Worm (Caenorhabditis elegans) whole organism, L4 larva: ENCODE measurements around the gene sma-2.

Experiments used
- F44E2.7 ChIP-seq: fragments of 200-800 bp; sonication (Bioruptor generic); IDR thresholded peaks from 2 replicates; pipeline ENCODE4 v2.1.2; 2022; ENCODE audit warnings: missing genetic modification characterization, missing compliant biosample characterization
- R02D3.7 ChIP-seq: fragments of 150-350 bp; sonication (generic microtip); optimal IDR thresholded peaks from 3 replicates; lab custom pipeline; 2014; ENCODE audit warnings: missing biosample characterization, missing genetic modification characterization
- Y105C5A.15 ChIP-seq: fragments of 200-800 bp; sonication (Bioruptor generic); IDR thresholded peaks from 2 replicates; pipeline ENCODE4 v1.3.6; 2022; ENCODE audit warnings: missing genetic modification characterization, missing compliant biosample characterization
- Y48G9A.11 ChIP-seq: fragments of 200-800 bp; sonication (Bioruptor generic); IDR thresholded peaks from 2 replicates; pipeline ENCODE4 v1.3.6; 2022; ENCODE audit warnings: missing genetic modification reagents, missing genetic modification characterization, missing compliant biosample characterization
- Y5F2A.4 ChIP-seq: fragments of 200-800 bp; sonication (Bioruptor generic); optimal IDR thresholded peaks from 2 replicates; lab custom pipeline; 2018; ENCODE audit warnings: mild to moderate bottlenecking, missing genetic modification characterization, missing compliant biosample characterization
- Y75B8A.6 ChIP-seq: fragments of 200-800 bp; sonication (Bioruptor generic); IDR thresholded peaks from 2 replicates; pipeline ENCODE4 v1.3.6; 2022; ENCODE audit warnings: missing genetic modification reagents, missing genetic modification characterization, missing compliant biosample characterization
- aly-2 ChIP-seq: sonication (generic microtip); optimal IDR thresholded peaks from 2 replicates; lab custom pipeline; 2018; ENCODE audit warnings: missing biosample characterization, missing genetic modification characterization
- ama-1 ChIP-seq: fragments of 150-350 bp; optimal IDR thresholded peaks from 2 replicates; lab custom pipeline; 2014; ENCODE audit warnings: inconsistent platforms, mixed read lengths
- arid-1 ChIP-seq: fragments of 200-800 bp; sonication (Bioruptor generic); conservative IDR thresholded peaks from 2 replicates; pipeline ENCODE4 v1.3.6; 2022; ENCODE audit warnings: missing genetic modification reagents, missing genetic modification characterization, missing compliant biosample characterization
- attf-4 ChIP-seq: sonication (generic microtip); optimal IDR thresholded peaks from 3 replicates; lab custom pipeline; 2017; ENCODE audit warnings: missing biosample characterization, missing genetic modification characterization
- ceh-20 ChIP-seq: fragments of 200-800 bp; sonication (Bioruptor generic); IDR thresholded peaks from 2 replicates; pipeline ENCODE4 v1.3.6; 2022; ENCODE audit warnings: missing genetic modification reagents, missing genetic modification characterization, missing compliant biosample characterization
- ceh-28 ChIP-seq: fragments of 150-350 bp; optimal IDR thresholded peaks from 2 replicates; lab custom pipeline; 2014; ENCODE audit warnings: missing biosample characterization, missing genetic modification reagents, missing genetic modification characterization
- ceh-32 ChIP-seq: sonication (generic microtip); optimal IDR thresholded peaks from 2 replicates; lab custom pipeline; 2016; ENCODE audit warnings: mild to moderate bottlenecking, missing genetic modification characterization, missing compliant biosample characterization; ENCODE audit not compliant: poor library complexity
- ces-1 ChIP-seq: fragments of 150-350 bp; sonication (generic microtip); optimal IDR thresholded peaks from 4 replicates; lab custom pipeline; 2014; ENCODE audit warnings: missing biosample characterization, missing genetic modification reagents, missing genetic modification characterization
- ctbp-1 ChIP-seq: fragments of 200-800 bp; sonication (Bioruptor generic); IDR thresholded peaks from 2 replicates; pipeline ENCODE4 v1.3.6; 2022; ENCODE audit warnings: missing genetic modification reagents, missing genetic modification characterization, missing compliant biosample characterization
- daf-12 ChIP-seq: fragments of 150-350 bp; optimal IDR thresholded peaks from 2 replicates; lab custom pipeline; 2014; ENCODE audit warnings: missing biosample characterization, missing genetic modification reagents, missing genetic modification characterization
- daf-19 ChIP-seq: fragments of 200-800 bp; sonication (Bioruptor generic); conservative IDR thresholded peaks from 2 replicates; pipeline ENCODE4 v1.3.6; 2022; ENCODE audit warnings: missing genetic modification characterization, missing compliant biosample characterization
- daf-8 ChIP-seq: fragments of 200-800 bp; sonication (Bioruptor generic); IDR thresholded peaks from 2 replicates; pipeline ENCODE4 v1.3.6; 2022; ENCODE audit warnings: missing genetic modification characterization, missing compliant biosample characterization
- dmd-8 ChIP-seq: fragments of 200-800 bp; sonication (Bioruptor generic); IDR thresholded peaks from 2 replicates; pipeline ENCODE4 v1.3.6; 2022; ENCODE audit warnings: missing genetic modification characterization, missing compliant biosample characterization
- duxl-1 ChIP-seq: sonication (generic microtip); optimal IDR thresholded peaks from 2 replicates; lab custom pipeline; 2016; ENCODE audit warnings: mild to moderate bottlenecking, missing genetic modification characterization, moderate library complexity, missing compliant biosample characterization; ENCODE audit not compliant: poor library complexity
- fos-1 ChIP-seq: fragments of 150-350 bp; optimal IDR thresholded peaks from 2 replicates; lab custom pipeline; 2014; ENCODE audit warnings: missing biosample characterization, missing genetic modification characterization
- hif-1 ChIP-seq, 2 experiments: sonication (generic microtip); optimal IDR thresholded peaks; 2 replicates each; lab custom pipeline; 2016 to 2017; ENCODE audit warnings: missing compliant biosample characterization in 2 of 2, missing genetic modification characterization in 2 of 2, missing genetic modification reagents in 2 of 2, missing genotype in 2 of 2, mild to moderate bottlenecking in 1 of 2
- hlh-11 ChIP-seq: fragments of 200-800 bp; sonication (Bioruptor generic); optimal IDR thresholded peaks from 2 replicates; lab custom pipeline; 2018; ENCODE audit warnings: mild to moderate bottlenecking, missing genetic modification characterization, missing compliant biosample characterization
- lin-13 ChIP-seq: fragments of 150-350 bp; optimal IDR thresholded peaks from 2 replicates; lab custom pipeline; 2014; ENCODE audit warnings: missing biosample characterization, missing genetic modification reagents, missing genetic modification characterization
- lin-15B ChIP-seq: fragments of 150-350 bp; sonication (generic microtip); optimal IDR thresholded peaks from 3 replicates; lab custom pipeline; 2014; ENCODE audit warnings: missing biosample characterization, missing genetic modification characterization
- lin-38 ChIP-seq: fragments of 200-800 bp; sonication (Bioruptor generic); IDR thresholded peaks from 2 replicates; pipeline ENCODE4 v1.3.6; 2022; ENCODE audit warnings: missing genetic modification reagents, missing genetic modification characterization, missing compliant biosample characterization
- lin-39 ChIP-seq: fragments of 150-350 bp; optimal IDR thresholded peaks from 2 replicates; lab custom pipeline; 2014; ENCODE audit warnings: missing biosample characterization, missing genetic modification reagents, missing genetic modification characterization
- madf-9 ChIP-seq: fragments of 200-800 bp; sonication (Bioruptor generic); conservative IDR thresholded peaks from 2 replicates; pipeline ENCODE4 v1.3.6; 2022; ENCODE audit warnings: missing genetic modification reagents, missing genetic modification characterization, missing compliant biosample characterization
- mes-2 ChIP-seq: sonication (generic microtip); optimal IDR thresholded peaks from 2 replicates; lab custom pipeline; 2016; ENCODE audit warnings: missing genotype, mild to moderate bottlenecking, missing genetic modification characterization, missing compliant biosample characterization; ENCODE audit not compliant: poor library complexity, severe bottlenecking
- nhr-102 ChIP-seq: sonication (generic microtip); optimal IDR thresholded peaks from 2 replicates; lab custom pipeline; 2016; ENCODE audit warnings: mild to moderate bottlenecking, missing genetic modification characterization, moderate library complexity, missing compliant biosample characterization
- nhr-111 ChIP-seq: fragments of 200-800 bp; sonication (Bioruptor generic); optimal IDR thresholded peaks from 2 replicates; lab custom pipeline; 2018; ENCODE audit warnings: mild to moderate bottlenecking, missing genetic modification characterization, missing compliant biosample characterization
- nhr-237 ChIP-seq: sonication (generic microtip); optimal IDR thresholded peaks from 2 replicates; lab custom pipeline; 2017; ENCODE audit warnings: missing biosample characterization, missing genetic modification characterization
- nhr-28 ChIP-seq: fragments of 150-350 bp; optimal IDR thresholded peaks from 2 replicates; lab custom pipeline; 2014; ENCODE audit warnings: missing biosample characterization, missing genetic modification characterization
- nhr-76 ChIP-seq: fragments of 150-350 bp; optimal IDR thresholded peaks from 2 replicates; lab custom pipeline; 2014; ENCODE audit warnings: missing biosample characterization, missing genetic modification characterization
- pha-4 ChIP-seq, 2 experiments: fragments of 150-350 bp in 1 of 2; fragments of 200-800 bp in 1 of 2; sonication (Bioruptor generic) in 1 of 2; IDR thresholded peaks in 1 of 2; optimal IDR thresholded peaks in 1 of 2; 2 replicates each; pipeline versions ENCODE4 v1.3.6 to Lab custom; 2014 to 2022; ENCODE audit warnings: missing genetic modification characterization in 2 of 2, missing genetic modification reagents in 2 of 2, missing biosample characterization in 1 of 2, missing compliant biosample characterization in 1 of 2
- php-3 ChIP-seq: fragments of 200-800 bp; sonication (Bioruptor generic); IDR thresholded peaks from 2 replicates; pipeline ENCODE4 v1.3.6; 2022; ENCODE audit warnings: missing genetic modification reagents, missing genetic modification characterization, missing compliant biosample characterization
- pqm-1 ChIP-seq: sonication (generic microtip); optimal IDR thresholded peaks from 2 replicates; lab custom pipeline; 2017; ENCODE audit warnings: missing biosample characterization, missing genetic modification characterization
- rbr-2 ChIP-seq: sonication (generic microtip); optimal IDR thresholded peaks from 2 replicates; lab custom pipeline; 2016; ENCODE audit warnings: missing genotype, missing genetic modification characterization, missing compliant biosample characterization
- set-16 ChIP-seq: fragments of 200-800 bp; sonication (Bioruptor generic); IDR thresholded peaks from 2 replicates; pipeline ENCODE4 v1.3.6; 2022; ENCODE audit warnings: missing genetic modification reagents, missing genetic modification characterization, missing compliant biosample characterization
- skn-1 ChIP-seq: fragments of 150-350 bp; optimal IDR thresholded peaks from 2 replicates; lab custom pipeline; 2014; ENCODE audit warnings: missing biosample characterization, missing genetic modification characterization
- snpc-1.2 ChIP-seq: fragments of 200-800 bp; sonication (Bioruptor generic); IDR thresholded peaks from 2 replicates; pipeline ENCODE4 v1.3.6; 2022; ENCODE audit warnings: missing genetic modification reagents, missing genetic modification characterization, missing compliant biosample characterization
- unc-130 ChIP-seq: sonication (generic microtip); optimal IDR thresholded peaks from 2 replicates; lab custom pipeline; 2016; ENCODE audit warnings: missing genetic modification reagents, missing genetic modification characterization, missing compliant biosample characterization
- unc-39 ChIP-seq: sonication (generic microtip); optimal IDR thresholded peaks from 2 replicates; lab custom pipeline; 2017; ENCODE audit warnings: missing biosample characterization, missing genetic modification characterization
- unc-62 ChIP-seq, 3 experiments: fragments of 150-350 bp in 1 of 3; sonication (generic microtip); optimal IDR thresholded peaks in 2 of 3; peaks in 1 of 3; 1 replicate in 1 of 3; 2 replicates in 2 of 3; lab custom pipeline; 2014 to 2017; ENCODE audit warnings: missing biosample characterization in 3 of 3, missing genetic modification characterization in 3 of 3, missing genetic modification reagents in 3 of 3, missing genotype in 1 of 3
- vab-7 ChIP-seq: fragments of 200-800 bp; sonication (Bioruptor generic); IDR thresholded peaks from 2 replicates; pipeline ENCODE4 v1.3.6; 2022; ENCODE audit warnings: missing genetic modification reagents, missing genetic modification characterization, missing compliant biosample characterization
- zfp-3 ChIP-seq: fragments of 200-800 bp; sonication (Bioruptor generic); conservative IDR thresholded peaks from 2 replicates; pipeline ENCODE4 v1.3.6; 2022; ENCODE audit warnings: missing genetic modification reagents, missing genetic modification characterization, missing compliant biosample characterization

The sma-2 gene

ce11 chrIII:8791235-8791634 lies 41.8 kb downstream of the sma-2 start, which contains the start of the genes zfp-1 and F54F2.14:
zfp-1 (plus strand) TSS chrIII:8791535.
F54F2.14 (plus strand) TSS chrIII:8791546.
- TF ChIP-seq set-16 (no peak), daf-8 (GFP tag; lab: Robert Waterston, UW) (no peak), rbr-2 (tag; lab: Kevin White, UChicago) (no peak), unc-39 (no peak), ceh-20 (GFP tag; lab: Robert Waterston, UW) (no peak), daf-12 (tag; lab: Kevin White, UChicago) (no peak), fos-1 (tag; lab: Kevin White, UChicago) (no peak), zfp-3 (GFP tag; lab: Robert Waterston, UW) (no peak), dmd-8 (no peak), lin-38 (GFP tag; lab: Robert Waterston, UW) (no peak), pqm-1 (tag; lab: Kevin White, UChicago) (no peak), hif-1 (tag; optimal IDR thresholded peaks at IDR 0.05; lab: Kevin White, UChicago) (no peak), nhr-28 (tag; lab: Kevin White, UChicago) (no peak), F44E2.7 (GFP tag; lab: Robert Waterston, UW) (no peak), php-3 (GFP tag; lab: Robert Waterston, UW) (no peak)

- no peak for TF ChIP-seq unc-130 (GFP tag; lab: Kevin White, UChicago)
- TF ChIP-seq ceh-28 (tag; lab: Kevin White, UChicago), result no peak
- no peak for TF ChIP-seq mes-2 (tag; lab: Kevin White, UChicago)
- TF ChIP-seq unc-62 (GFP tag; optimal IDR thresholded peaks at IDR 0.05 in 1 of 2; lab: Kevin White, UChicago), result peak in 1 of 2 experiments; percentile 69
- TF ChIP-seq unc-62 (tag; optimal IDR thresholded peaks at IDR 0.05; lab: Kevin White, UChicago), result no peak
- no peak for TF ChIP-seq madf-9 (GFP tag; lab: Robert Waterston, UW)
- TF ChIP-seq Y48G9A.11 (GFP tag; lab: Robert Waterston, UW), result no peak
Measured at ce11 chrIII:8792251-8792650, 42.8 kb downstream of the sma-2 start, which contains the start of gene ztf-1. ztf-1 (minus strand) TSS chrIII:8792351.

- TF ChIP-seq Y5F2A.4 (GFP tag; lab: Kevin White, UChicago) (no peak), attf-4 (tag; lab: Kevin White, UChicago) (no peak), lin-15B (tag; lab: Kevin White, UChicago) (no peak), R02D3.7 (tag; lab: Kevin White, UChicago) (no peak), mes-2 (tag; lab: Kevin White, UChicago) (peak; percentile 76), hlh-11 (peak; percentile 95), ctbp-1 (GFP tag; lab: Robert Waterston, UW) (peak; percentile 71; the same call in 1 of the 2 replicates), daf-19 (GFP tag; lab: Robert Waterston, UW) (no peak), nhr-237 (tag; lab: Kevin White, UChicago) (no peak), nhr-102 (tag; lab: Kevin White, UChicago) (peak; percentile 48), Y75B8A.6 (0 out of 2 replicates have a peak, but pooled peaks have one; percentile 21), ama-1 (lab: Kevin White, UChicago) (no peak), ces-1 (GFP tag; lab: Kevin White, UChicago) (no peak), nhr-28 (tag; lab: Kevin White, UChicago) (peak; percentile 99), vab-7 (0 out of 2 replicates have a peak, but pooled peaks have one; percentile 38), unc-62 (GFP tag; optimal IDR thresholded peaks at IDR 0.05 in 1 of 2; lab: Kevin White, UChicago) (peak in 1 of 2 experiments; percentile 99), unc-62 (tag; optimal IDR thresholded peaks at IDR 0.05; lab: Kevin White, UChicago) (no peak), lin-13 (peak; percentile 25), duxl-1 (tag; lab: Kevin White, UChicago) (peak; percentile 30), aly-2 (no peak), snpc-1.2 (GFP tag; lab: Robert Waterston, UW) (no peak), arid-1 (GFP tag; lab: Robert Waterston, UW) (peak; percentile 69), pha-4 (GFP tag; IDR thresholded peaks at IDR 0.05; lab: Robert Waterston, UW) (peak; percentile 58; the same call in 1 of the 2 replicates), pha-4 (tag; optimal IDR thresholded peaks at IDR 0.05; lab: Kevin White, UChicago) (peak; percentile 91), skn-1 (tag; lab: Kevin White, UChicago) (no peak), ceh-32 (tag; lab: Kevin White, UChicago) (no peak), nhr-76 (no peak), nhr-111 (GFP tag; lab: Kevin White, UChicago) (no peak), lin-39 (tag; lab: Kevin White, UChicago) (no peak), hif-1 (tag; optimal IDR thresholded peaks at IDR 0.05; lab: Kevin White, UChicago) (peak in 1 of 2 experiments; percentile 55), Y105C5A.15 (GFP tag; lab: Robert Waterston, UW) (no peak)
Measured at ce11 chrIII:8794793-8795192, 45.3 kb downstream of the sma-2 start.
